Fruit fly (Drosophila melanogaster): Measurements from ENCODE around the gene CG15473.

DNA sequence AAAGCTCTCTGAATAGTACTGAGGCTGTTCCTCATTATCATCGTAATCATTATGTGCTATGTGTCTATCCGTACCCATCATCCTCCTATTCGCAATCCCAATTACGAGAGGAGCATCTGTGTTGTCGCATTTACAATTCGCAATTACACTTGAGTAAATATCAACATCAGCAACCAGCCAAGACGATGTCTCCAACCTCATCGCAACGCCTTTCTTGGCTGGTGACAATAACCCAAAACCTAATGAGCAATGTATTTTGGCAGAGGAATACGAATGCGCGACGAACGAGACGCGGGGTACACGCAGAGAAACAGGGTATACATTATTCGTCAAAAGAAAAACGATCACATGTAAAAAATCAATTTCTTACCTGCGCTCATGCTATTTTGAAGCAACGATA lies 43.8 kb downstream of the CG15473 start:
- TF ChIP-seq CG8478 (optimal IDR thresholded peaks at IDR 0.05): no peak
- no peak for TF ChIP-seq CTCF (optimal IDR thresholded peaks at IDR 0.05)
